Fruit fly (Drosophila melanogaster): Measurements from ENCODE around the gene CG13722.

DNA sequence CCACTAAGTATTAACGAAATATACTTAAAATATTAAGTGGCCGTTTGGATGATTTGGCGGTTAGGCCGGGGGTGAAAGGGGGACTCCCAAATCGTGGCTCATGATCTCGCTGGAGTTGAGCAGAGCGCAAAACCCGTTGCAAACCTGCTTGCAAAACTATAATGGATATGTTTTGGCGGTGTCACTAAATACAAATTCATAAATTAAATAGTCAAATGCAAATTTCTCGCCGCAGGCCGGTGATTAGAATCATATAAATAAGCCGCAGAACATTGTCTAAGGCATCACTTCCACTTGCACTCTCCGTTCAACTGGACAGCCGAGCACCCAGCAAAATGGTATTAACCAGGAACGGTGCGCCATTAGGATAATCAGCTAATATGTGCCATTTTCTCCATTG is 8.3 kb downstream of the CG13722 start, which contains the start of gene CG11350:
- no peak for TF ChIP-seq Hr4 (GFP tag; optimal IDR thresholded peaks at IDR 0.05)
- TF ChIP-seq CG15336 (GFP tag; IDR thresholded peaks at IDR 0.05): no peak
- TF ChIP-seq ss (GFP tag; optimal IDR thresholded peaks at IDR 0.05): no peak
- TF ChIP-seq CG10631 (GFP tag; optimal IDR thresholded peaks at IDR 0.05): no peak
- no peak for TF ChIP-seq CG8119 (GFP tag; IDR thresholded peaks at IDR 0.05)
- TF ChIP-seq CG6854 (GFP tag; optimal IDR thresholded peaks at IDR 0.05): no peak
- TF ChIP-seq achi (GFP tag; optimal IDR thresholded peaks at IDR 0.05): no peak
- no peak for TF ChIP-seq eg (GFP tag; IDR thresholded peaks at IDR 0.05)
- TF ChIP-seq Hr39 (GFP tag; optimal IDR thresholded peaks at IDR 0.05): no peak
- no peak for TF ChIP-seq Gug (GFP tag; IDR thresholded peaks at IDR 0.05)
- no peak for TF ChIP-seq fkh (GFP tag; optimal IDR thresholded peaks at IDR 0.05)
